Fruit fly (Drosophila melanogaster) whole organism, embryonic: ENCODE results near the gene CG34434.

Experiments used
- Aef1 ChIP-seq: fragments of 200-800 bp; sonication (Bioruptor generic); IDR thresholded peaks from 3 replicates; pipeline ENCODE4 v1.3.6; 2022; ENCODE audit warnings: missing biosample characterization, missing genetic modification characterization
- Atf-2 ChIP-seq: fragments of 200-800 bp; sonication (Bioruptor generic); optimal IDR thresholded peaks from 2 replicates; lab custom pipeline; 2016; ENCODE audit warnings: missing biosample characterization, missing genetic modification characterization
- CG12071 ChIP-seq: fragments of 200-800 bp; sonication (Bioruptor generic); optimal IDR thresholded peaks from 3 replicates; lab custom pipeline; 2018; ENCODE audit warnings: missing biosample characterization, mild to moderate bottlenecking, missing genetic modification characterization
- CG12104 ChIP-seq: fragments of 200-800 bp; sonication (Bioruptor generic); optimal IDR thresholded peaks from 3 replicates; lab custom pipeline; 2016; ENCODE audit warnings: missing biosample characterization, missing genetic modification characterization
- CG13424 ChIP-seq: fragments of 200-800 bp; sonication (Bioruptor generic); optimal IDR thresholded peaks from 2 replicates; lab custom pipeline; 2019; ENCODE audit warnings: missing biosample characterization, mild to moderate bottlenecking, missing genetic modification characterization, moderate library complexity
- CG13624 ChIP-seq: fragments of 200-800 bp; sonication (Bioruptor generic); optimal IDR thresholded peaks from 2 replicates; lab custom pipeline; 2016; ENCODE audit warnings: missing biosample characterization, missing genetic modification characterization
- CG14441 ChIP-seq: fragments of 200-800 bp; sonication (Bioruptor generic); IDR thresholded peaks from 2 replicates; pipeline ENCODE4 v1.3.6; 2022; ENCODE audit warnings: missing biosample characterization, missing genetic modification characterization
- CG14710 ChIP-seq: fragments of 200-800 bp; sonication (Bioruptor generic); optimal IDR thresholded peaks from 3 replicates; lab custom pipeline; 2019; ENCODE audit warnings: missing biosample characterization, mild to moderate bottlenecking, missing genetic modification characterization, moderate library complexity
- CG1602 ChIP-seq: fragments of 200-800 bp; sonication (Bioruptor generic); optimal IDR thresholded peaks from 3 replicates; lab custom pipeline; 2016; ENCODE audit warnings: missing biosample characterization, missing genetic modification characterization
- CG17829 ChIP-seq: fragments of 200-800 bp; optimal IDR thresholded peaks from 2 replicates; lab custom pipeline; 2019; ENCODE audit warnings: missing biosample characterization, mild to moderate bottlenecking, missing genetic modification characterization, moderate library complexity
- CG18011 ChIP-seq: fragments of 200-800 bp; sonication (Bioruptor generic); optimal IDR thresholded peaks from 2 replicates; lab custom pipeline; 2017; ENCODE audit warnings: missing biosample characterization, missing genetic modification characterization, mild to moderate bottlenecking, moderate library complexity, missing genotype
- CG1832 ChIP-seq: fragments of 200-800 bp; sonication (Bioruptor generic); optimal IDR thresholded peaks from 2 replicates; lab custom pipeline; 2017; ENCODE audit warnings: missing biosample characterization, mild to moderate bottlenecking, missing genetic modification characterization, inconsistent platforms
- CG31441 ChIP-seq: fragments of 200-800 bp; sonication (Bioruptor generic); IDR thresholded peaks from 2 replicates; pipeline ENCODE4 v1.3.6; 2022; ENCODE audit warnings: missing biosample characterization, missing genetic modification characterization
- CG32772 ChIP-seq: fragments of 200-800 bp; sonication (Bioruptor generic); IDR thresholded peaks from 2 replicates; pipeline ENCODE4 v1.3.6; 2022; ENCODE audit warnings: missing biosample characterization, missing genetic modification characterization
- CG34376 ChIP-seq: fragments of 200-800 bp; sonication (Bioruptor generic); optimal IDR thresholded peaks from 2 replicates; lab custom pipeline; 2018; ENCODE audit warnings: missing biosample characterization, mild to moderate bottlenecking, missing genetic modification characterization
- CG42726 ChIP-seq: fragments of 200-800 bp; sonication (Bioruptor generic); IDR thresholded peaks from 2 replicates; pipeline ENCODE4 v1.3.6; 2022; ENCODE audit warnings: missing biosample characterization, missing genetic modification characterization; ENCODE audit not compliant: partially characterized antibody
- CG4854 ChIP-seq: fragments of 200-800 bp; sonication (Bioruptor generic); optimal IDR thresholded peaks from 2 replicates; lab custom pipeline; 2016; ENCODE audit warnings: missing biosample characterization, missing genetic modification characterization, inconsistent platforms
- CG5180 ChIP-seq: fragments of 200-800 bp; sonication (Bioruptor generic); optimal IDR thresholded peaks from 3 replicates; lab custom pipeline; 2017; ENCODE audit warnings: missing biosample characterization, missing genetic modification characterization, mild to moderate bottlenecking, moderate library complexity, missing genetic modification reagents
- CG7271 ChIP-seq: fragments of 200-800 bp; sonication (Bioruptor generic); optimal IDR thresholded peaks from 2 replicates; lab custom pipeline; 2018; ENCODE audit warnings: missing biosample characterization, mild to moderate bottlenecking, missing genetic modification characterization, moderate library complexity
- CG7745 ChIP-seq: fragments of 200-800 bp; sonication (Bioruptor generic); optimal IDR thresholded peaks from 2 replicates; lab custom pipeline; 2018; ENCODE audit warnings: missing biosample characterization, mild to moderate bottlenecking, missing genetic modification characterization, moderate library complexity
- CG7928 ChIP-seq: fragments of 200-800 bp; sonication (Bioruptor generic); optimal IDR thresholded peaks from 2 replicates; lab custom pipeline; 2017; ENCODE audit warnings: missing biosample characterization, mild to moderate bottlenecking, missing genetic modification characterization
- CG8765 ChIP-seq: fragments of 200-800 bp; sonication (Bioruptor generic); IDR thresholded peaks from 2 replicates; pipeline ENCODE4 v1.3.6; 2022; ENCODE audit warnings: missing biosample characterization, missing genetic modification characterization
- CG9932 ChIP-seq: fragments of 200-800 bp; sonication (Bioruptor generic); IDR thresholded peaks from 2 replicates; pipeline ENCODE4 v1.3.6; 2022; ENCODE audit warnings: missing biosample characterization, missing genetic modification characterization
- CkIIα-i1 ChIP-seq: fragments of 200-800 bp; sonication (Bioruptor generic); IDR thresholded peaks from 2 replicates; pipeline ENCODE4 v1.3.6; 2022; ENCODE audit warnings: missing biosample characterization, missing genetic modification characterization
- D19A ChIP-seq: fragments of 200-800 bp; optimal IDR thresholded peaks from 3 replicates; lab custom pipeline; 2019; ENCODE audit warnings: missing biosample characterization, mild to moderate bottlenecking, missing genetic modification characterization, moderate library complexity
- D19B ChIP-seq: fragments of 200-800 bp; sonication (Bioruptor generic); optimal IDR thresholded peaks from 2 replicates; lab custom pipeline; 2017; ENCODE audit warnings: missing biosample characterization, mild to moderate bottlenecking, missing genetic modification characterization
- Ets65A ChIP-seq: fragments of 200-800 bp; sonication (Bioruptor generic); peaks from one replicate; lab custom pipeline; 2016; ENCODE audit warnings: missing biosample characterization, missing genetic modification characterization
- HLH54F ChIP-seq: fragments of 200-800 bp; sonication (Bioruptor generic); optimal IDR thresholded peaks from 3 replicates; lab custom pipeline; 2016; ENCODE audit warnings: missing biosample characterization, missing genetic modification characterization
- Hmr ChIP-seq: fragments of 200-800 bp; sonication (Bioruptor generic); optimal IDR thresholded peaks from 3 replicates; lab custom pipeline; 2017; ENCODE audit warnings: mild to moderate bottlenecking, missing biosample characterization, missing genetic modification reagents, missing genetic modification characterization
- Jarid2 ChIP-seq: fragments of 200-800 bp; sonication (Bioruptor generic); optimal IDR thresholded peaks from 3 replicates; lab custom pipeline; 2017; ENCODE audit warnings: mild to moderate bottlenecking, missing biosample characterization, missing genetic modification reagents, missing genetic modification characterization
- Oaz ChIP-seq: fragments of 200-800 bp; sonication (Bioruptor generic); IDR thresholded peaks from 2 replicates; pipeline ENCODE4 v1.3.6; 2022; ENCODE audit warnings: missing biosample characterization, missing genetic modification characterization
- Rfx ChIP-seq: fragments of 200-800 bp; sonication (Bioruptor generic); IDR thresholded peaks from 2 replicates; pipeline ENCODE4 v1.3.6; 2022; ENCODE audit warnings: missing biosample characterization, missing genetic modification characterization
- abd-A ChIP-seq: fragments of 200-800 bp; sonication (Bioruptor generic); optimal IDR thresholded peaks from 3 replicates; lab custom pipeline; 2019; ENCODE audit warnings: missing biosample characterization, mild to moderate bottlenecking, missing genetic modification characterization, moderate library complexity
- bowl ChIP-seq: fragments of 200-800 bp; sonication (Bioruptor generic); IDR thresholded peaks from 2 replicates; pipeline ENCODE4 v1.3.6; 2022; ENCODE audit warnings: missing biosample characterization, missing genetic modification characterization
- gfzf ChIP-seq: fragments of 200-800 bp; sonication (Bioruptor generic); optimal IDR thresholded peaks from 2 replicates; lab custom pipeline; 2016; ENCODE audit warnings: missing biosample characterization, mild to moderate bottlenecking, missing genetic modification characterization, moderate library complexity
- hkb ChIP-seq, 2 experiments: fragments of 200-800 bp in 1 of 2; fragments of >200 bp in 1 of 2; sonication (Bioruptor generic) in 1 of 2; IDR thresholded peaks in 1 of 2; optimal IDR thresholded peaks in 1 of 2; 2 replicates each; pipeline versions ENCODE4 v1.3.6 to Lab custom; 2017 to 2022; ENCODE audit warnings: missing biosample characterization in 1 of 2, missing genetic modification characterization in 1 of 2
- pzg ChIP-seq: fragments of 200-800 bp; sonication (Bioruptor generic); optimal IDR thresholded peaks from 3 replicates; lab custom pipeline; 2018; ENCODE audit warnings: missing biosample characterization, mild to moderate bottlenecking, missing genetic modification characterization, moderate library complexity
- slp2 ChIP-seq: fragments of 200-800 bp; sonication (Bioruptor generic); optimal IDR thresholded peaks from 2 replicates; lab custom pipeline; 2016; ENCODE audit warnings: missing biosample characterization, missing genetic modification characterization
- tap ChIP-seq: fragments of 200-800 bp; optimal IDR thresholded peaks from 3 replicates; lab custom pipeline; 2019; ENCODE audit warnings: missing biosample characterization, mild to moderate bottlenecking, missing genetic modification characterization, moderate library complexity
- tll ChIP-seq, 2 experiments: fragments of 200-800 bp in 1 of 2; fragments of >200 bp in 1 of 2; sonication (Bioruptor generic) in 1 of 2; optimal IDR thresholded peaks; 2 replicates each; lab custom pipeline; 2017 to 2019; ENCODE audit warnings: missing biosample characterization in 2 of 2, missing genetic modification characterization in 2 of 2, mild to moderate bottlenecking in 1 of 2, moderate library complexity in 1 of 2
- tna ChIP-seq: fragments of 200-800 bp; sonication (Bioruptor generic); IDR thresholded peaks from 2 replicates; pipeline ENCODE4 v1.3.6; 2022; ENCODE audit warnings: missing biosample characterization, missing genetic modification characterization; ENCODE audit not compliant: partially characterized antibody
- twi ChIP-seq: fragments of 200-800 bp; optimal IDR thresholded peaks from 2 replicates; lab custom pipeline; 2019; ENCODE audit warnings: missing biosample characterization, mild to moderate bottlenecking, missing genetic modification characterization, moderate library complexity
- vnd ChIP-seq: fragments of 200-800 bp; sonication (Bioruptor generic); IDR thresholded peaks from 3 replicates; pipeline ENCODE4 v1.3.6; 2022; ENCODE audit warnings: missing biosample characterization, missing genetic modification characterization; ENCODE audit not compliant: partially characterized antibody
- zfh2 ChIP-seq: fragments of 200-800 bp; sonication (Bioruptor generic); optimal IDR thresholded peaks from 2 replicates; lab custom pipeline; 2016; ENCODE audit warnings: missing biosample characterization, missing genetic modification characterization

CG34434 gene

dm6 chrX:5593868-5594267, 22.3 kb downstream of the CG34434 start, which contains the start of gene Vsx1 (continued):
- TF ChIP-seq D19B (GFP tag; lab: Kevin White, UChicago) (no peak), CG18011 (GFP tag; lab: Kevin White, UChicago) (no peak), D19A (tag; lab: Kevin White, UChicago) (no peak), CG34376 (no peak), Hmr (GFP tag; lab: Kevin White, UChicago) (no peak), Ets65A (GFP tag; lab: Kevin White, UChicago) (no peak), HLH54F (GFP tag; lab: Kevin White, UChicago) (no peak), Rfx (peak; percentile 46), CG7745 (tag; lab: Kevin White, UChicago) (no peak), bowl (no peak), CG13624 (GFP tag; lab: Kevin White, UChicago) (no peak), CG7271 (tag; lab: Kevin White, UChicago) (no peak), CG17829 (tag; lab: Kevin White, UChicago) (no peak), CG9932 (GFP tag; lab: Robert Waterston, UW) (no peak), slp2 (GFP tag; lab: Kevin White, UChicago) (no peak), CG1602 (no peak), vnd (GFP tag; lab: Robert Waterston, UW) (0 out of 3 replicates have a peak, but pooled peaks have one; percentile 24), CG14710 (tag; lab: Kevin White, UChicago) (no peak), CG13424 (no peak), CG31441 (GFP tag; lab: Robert Waterston, UW) (no peak), tll (GFP tag; optimal IDR thresholded peaks at IDR 0.05; lab: Kevin White, UChicago) (peak; percentile 15 to 68), zfh2 (GFP tag; lab: Kevin White, UChicago) (no peak), tna (GFP tag; lab: Robert Waterston, UW) (no peak), CG5180 (GFP tag; lab: Kevin White, UChicago) (no peak), gfzf (GFP tag; lab: Kevin White, UChicago) (no peak), CkIIα-i1 (GFP tag; lab: Robert Waterston, UW) (no peak), CG12071 (no peak), CG14441 (no peak), Oaz (GFP tag; lab: Robert Waterston, UW) (no peak), Jarid2 (GFP tag; lab: Kevin White, UChicago) (peak; percentile 57), CG1832 (GFP tag; lab: Kevin White, UChicago) (peak; percentile 99), CG12104 (no peak), Aef1 (peak; percentile 20; the same call in 1 of the 3 replicates), hkb (optimal IDR thresholded peaks at IDR 0.05; lab: Kevin White, UChicago) (no peak), hkb (GFP tag; IDR thresholded peaks at IDR 0.05; lab: Robert Waterston, UW) (peak; percentile 38; the same call in 1 of the 2 replicates), CG4854 (GFP tag; lab: Kevin White, UChicago) (no peak), CG42726 (GFP tag; lab: Robert Waterston, UW) (peak; percentile 61; the same call in 1 of the 2 replicates), CG32772 (GFP tag; lab: Robert Waterston, UW) (no peak), Atf-2 (GFP tag; lab: Kevin White, UChicago) (no peak), pzg (GFP tag; lab: Kevin White, UChicago) (no peak), CG8765 (GFP tag; lab: Robert Waterston, UW) (no peak), CG7928 (GFP tag; lab: Kevin White, UChicago) (no peak), twi (tag; lab: Kevin White, UChicago) (peak; percentile 27), abd-A (tag; lab: Kevin White, UChicago) (no peak), tap (tag; lab: Kevin White, UChicago) (no peak)
